Worm (Caenorhabditis elegans): ENCODE data around the gene hum-6.

- TF ChIP-seq nhr-2 (tag; optimal IDR thresholded peaks at IDR 0.05) = no peak
- no peak for TF ChIP-seq nhr-12 (tag; optimal IDR thresholded peaks at IDR 0.05)
- TF ChIP-seq unc-39 (tag; optimal IDR thresholded peaks at IDR 0.05) = no peak
- TF ChIP-seq zip-8 (tag; optimal IDR thresholded peaks at IDR 0.05) = no peak
- TF ChIP-seq nhr-237 (tag; optimal IDR thresholded peaks at IDR 0.05) = no peak
- no peak for TF ChIP-seq unc-62 (GFP tag; optimal IDR thresholded peaks at IDR 0.05)
- no peak for TF ChIP-seq elt-3 (tag; optimal IDR thresholded peaks at IDR 0.05)
- no peak for TF ChIP-seq pha-4 (tag; optimal IDR thresholded peaks at IDR 0.05)
- no peak for TF ChIP-seq nhr-28 (tag; optimal IDR thresholded peaks at IDR 0.05)
These were observed 1.1 kb upstream of the hum-6 start for ce11 chrX:2301821-2302220.
